Worm (Caenorhabditis elegans): ENCODE data around the gene F54F2.7.

The F54F2.7 gene

DNA sequence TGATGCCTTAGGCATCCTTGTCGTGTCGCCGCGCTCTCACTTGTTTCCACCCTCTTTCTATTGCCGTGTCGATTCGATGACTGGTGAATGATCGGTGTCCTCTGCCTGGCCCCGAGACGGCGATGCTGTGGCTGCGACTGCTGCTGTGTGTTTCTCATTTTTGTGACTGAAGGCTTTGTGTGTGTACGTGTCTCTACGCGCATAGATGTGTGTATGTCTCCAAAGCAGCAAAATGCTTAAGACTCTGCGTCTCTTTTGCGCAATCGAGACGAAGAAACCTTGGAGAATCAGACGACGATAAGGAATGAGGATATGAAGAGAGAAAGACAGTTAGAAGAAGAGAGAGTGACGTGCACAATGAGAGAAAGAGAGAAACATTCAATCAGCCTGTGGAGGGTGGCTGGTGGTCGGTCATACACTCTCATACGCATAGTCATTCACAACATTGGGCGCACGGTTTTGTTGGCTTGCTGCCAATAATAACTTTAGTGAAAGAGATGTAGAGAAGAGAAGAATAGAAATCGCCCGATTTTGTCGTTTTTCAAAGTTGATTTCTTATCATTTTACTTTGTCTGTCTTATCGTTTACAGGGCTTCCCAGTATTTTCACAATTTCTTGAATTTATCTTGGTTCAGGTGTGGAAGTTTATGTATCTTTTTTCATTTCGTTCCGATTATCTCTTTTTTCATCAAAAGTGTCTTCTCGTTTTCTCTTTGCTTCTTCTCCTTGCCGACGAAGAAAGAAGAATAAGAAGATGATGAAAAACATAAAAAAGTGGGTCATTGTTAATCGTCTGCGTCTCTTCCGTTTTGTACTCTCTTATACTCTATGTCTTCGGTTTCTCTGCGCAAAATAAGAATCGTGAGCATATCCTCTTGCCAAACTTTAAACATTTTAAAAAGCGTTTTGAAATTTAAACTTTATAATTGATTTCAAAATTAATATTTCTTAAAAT is 5.0 kb downstream of the F54F2.7 start (continued):
- TF ChIP-seq die-1 (tag; optimal IDR thresholded peaks at IDR 0.05) = peak; percentile 4
- TF ChIP-seq lin-40 (tag; optimal IDR thresholded peaks at IDR 0.05) = peak; percentile 96
- 0 out of 2 replicates have a peak, but pooled peaks have one; percentile 56 for TF ChIP-seq lag-1 (GFP tag; IDR thresholded peaks at IDR 0.05)
- TF ChIP-seq nhr-80 (tag; optimal IDR thresholded peaks at IDR 0.05) = peak; percentile 99
- no peak for TF ChIP-seq madf-3 (GFP tag; IDR thresholded peaks at IDR 0.05)
- no peak for TF ChIP-seq F52B5.7 (tag; optimal IDR thresholded peaks at IDR 0.05)
- TF ChIP-seq madf-6 (GFP tag; IDR thresholded peaks at IDR 0.05) = no peak
- TF ChIP-seq nhr-120 (GFP tag; IDR thresholded peaks at IDR 0.05) = no peak
- no peak for TF ChIP-seq him-1 (tag; optimal IDR thresholded peaks at IDR 0.05)
- TF ChIP-seq egrh-3 (GFP tag; IDR thresholded peaks at IDR 0.05) = peak; percentile 53; the same call in 1 of the 2 replicates
- no peak for TF ChIP-seq ztf-25 (GFP tag; IDR thresholded peaks at IDR 0.05)
- no peak for TF ChIP-seq ama-1 (optimal IDR thresholded peaks at IDR 0.05)
- no peak for TF ChIP-seq ama-1 (GFP tag; optimal IDR thresholded peaks at IDR 0.05)
- no peak for TF ChIP-seq mxl-1 (tag; optimal IDR thresholded peaks at IDR 0.05)
- TF ChIP-seq snpc-1.1 (tag; optimal IDR thresholded peaks at IDR 0.05; ENCODE audit: insufficient read depth) = peak; percentile 57
- peak; percentile 83 for TF ChIP-seq ztf-3 (GFP tag; optimal IDR thresholded peaks at IDR 0.05)
- TF ChIP-seq efl-1 (GFP tag; optimal IDR thresholded peaks at IDR 0.05) = no peak
- no peak for TF ChIP-seq hlh-26 (GFP tag; conservative IDR thresholded peaks at IDR 0.05)
- no peak for TF ChIP-seq ztf-28 (GFP tag; IDR thresholded peaks at IDR 0.05)
- peak; percentile 94 for TF ChIP-seq somi-1 (GFP tag; optimal IDR thresholded peaks at IDR 0.05)
- no peak for TF ChIP-seq F49E8.2 (tag; optimal IDR thresholded peaks at IDR 0.05; ENCODE audit: insufficient read depth)
- peak; percentile 35; the same call in 1 of the 2 replicates for TF ChIP-seq ekl-4 (GFP tag; IDR thresholded peaks at IDR 0.05)
- peak; percentile 77 for TF ChIP-seq ztf-18 (tag; optimal IDR thresholded peaks at IDR 0.05)
- TF ChIP-seq F23B12.7 (tag; optimal IDR thresholded peaks at IDR 0.05; ENCODE audit: insufficient read depth) = peak; percentile 80
- peak; percentile 85 for TF ChIP-seq nhr-90 (tag; optimal IDR thresholded peaks at IDR 0.05)
- peak; percentile 94 for TF ChIP-seq chd-7 (tag; optimal IDR thresholded peaks at IDR 0.05)
- TF ChIP-seq bed-2 (GFP tag; IDR thresholded peaks at IDR 0.05) = 0 out of 2 replicates have a peak, but pooled peaks have one; percentile 23
- no peak for TF ChIP-seq attf-6 (GFP tag; IDR thresholded peaks at IDR 0.05)
- TF ChIP-seq cebp-1 (GFP tag; IDR thresholded peaks at IDR 0.05) = no peak
- peak; percentile 92 for TF ChIP-seq cebp-1 (tag; optimal IDR thresholded peaks at IDR 0.05)
- no peak for TF ChIP-seq nhr-179 (tag; optimal IDR thresholded peaks at IDR 0.05)
- TF ChIP-seq nfya-2 (GFP tag; IDR thresholded peaks at IDR 0.05) = no peak
- no peak for TF ChIP-seq F55B11.4 (tag; optimal IDR thresholded peaks at IDR 0.05; ENCODE audit: borderline replicate concordance, insufficient read depth)
- peak; percentile 98 for TF ChIP-seq K12H6.12 (tag; optimal IDR thresholded peaks at IDR 0.05)
- no peak for TF ChIP-seq lsy-27 (tag; optimal IDR thresholded peaks at IDR 0.05; ENCODE audit: borderline replicate concordance, insufficient read depth)
- TF ChIP-seq snpc-4 (GFP tag; optimal IDR thresholded peaks at IDR 0.05) = no peak
- peak; percentile 49 to 76 (median 74) for TF ChIP-seq snpc-4 (tag; optimal IDR thresholded peaks at IDR 0.05)
- peak; percentile 78 for TF ChIP-seq ets-4 (GFP tag; optimal IDR thresholded peaks at IDR 0.05)
- no peak for TF ChIP-seq F37B4.10 (GFP tag; IDR thresholded peaks at IDR 0.05)
- TF ChIP-seq aptf-2 (GFP tag; conservative IDR thresholded peaks at IDR 0.05) = no peak
- peak; percentile 87 to 92 for TF ChIP-seq let-607 (tag; optimal IDR thresholded peaks at IDR 0.05)
- TF ChIP-seq Y53G8AR.9 (GFP tag; conservative IDR thresholded peaks at IDR 0.05) = 0 out of 2 replicates have a peak, but pooled peaks have one; percentile 72
- TF ChIP-seq fkh-3 (tag; optimal IDR thresholded peaks at IDR 0.05) = no peak
- TF ChIP-seq F39B2.1 (GFP tag; IDR thresholded peaks at IDR 0.05) = no peak
- TF ChIP-seq rcor-1 (GFP tag; IDR thresholded peaks at IDR 0.05) = peak; percentile 33; the same call in 1 of the 2 replicates
- TF ChIP-seq F57A8.1 (GFP tag; optimal IDR thresholded peaks at IDR 0.05) = no peak
